Worm (Caenorhabditis elegans) whole organism, L4 larva: ENCODE data around the gene F28H7.3.

Experiments used
- T26A8.4 ChIP-seq: fragments of 200-800 bp; sonication (Bioruptor generic); IDR thresholded peaks from 2 replicates; pipeline ENCODE4 v1.3.6; 2022; ENCODE audit warnings: missing genetic modification characterization, missing compliant biosample characterization
- ZK337.2 ChIP-seq: fragments of 200-800 bp; sonication (Bioruptor generic); IDR thresholded peaks from 2 replicates; pipeline ENCODE4 v1.3.6; 2022; ENCODE audit warnings: missing genetic modification reagents, missing genetic modification characterization, missing compliant biosample characterization
- aha-1 ChIP-seq: fragments of 150-350 bp; peaks from one replicate; lab custom pipeline; 2014; ENCODE audit warnings: missing biosample characterization, missing genetic modification characterization
- aly-2 ChIP-seq: sonication (generic microtip); optimal IDR thresholded peaks from 2 replicates; lab custom pipeline; 2018; ENCODE audit warnings: missing biosample characterization, missing genetic modification characterization
- attf-4 ChIP-seq: sonication (generic microtip); optimal IDR thresholded peaks from 3 replicates; lab custom pipeline; 2017; ENCODE audit warnings: missing biosample characterization, missing genetic modification characterization
- ceh-20 ChIP-seq: fragments of 200-800 bp; sonication (Bioruptor generic); IDR thresholded peaks from 2 replicates; pipeline ENCODE4 v1.3.6; 2022; ENCODE audit warnings: missing genetic modification reagents, missing genetic modification characterization, missing compliant biosample characterization
- ceh-82 ChIP-seq: sonication (generic microtip); optimal IDR thresholded peaks from 2 replicates; lab custom pipeline; 2017; ENCODE audit warnings: missing biosample characterization, missing genetic modification characterization
- daf-16 ChIP-seq, 3 experiments: sonication (generic microtip); optimal IDR thresholded peaks; 2 replicates each; lab custom pipeline; 2016 to 2017; ENCODE audit warnings: missing genetic modification characterization in 3 of 3, missing genetic modification reagents in 3 of 3, mild to moderate bottlenecking in 2 of 3, missing compliant biosample characterization in 2 of 3, missing biosample characterization in 1 of 3, moderate library complexity in 1 of 3
- dmd-6 ChIP-seq: fragments of 200-800 bp; sonication (Bioruptor generic); IDR thresholded peaks from 2 replicates; pipeline ENCODE4 v1.3.6; 2022; ENCODE audit warnings: missing genetic modification reagents, missing genetic modification characterization, missing compliant biosample characterization
- dmd-9 ChIP-seq: fragments of 200-800 bp; sonication (Bioruptor generic); IDR thresholded peaks from 2 replicates; pipeline ENCODE4 v1.3.6; 2022; ENCODE audit warnings: missing genetic modification reagents, missing genetic modification characterization, missing compliant biosample characterization
- dve-1 ChIP-seq: sonication (generic microtip); optimal IDR thresholded peaks from 2 replicates; lab custom pipeline; 2017; ENCODE audit warnings: antibody characterized with exemption, mild to moderate bottlenecking, missing genetic modification characterization, missing compliant biosample characterization; ENCODE audit not compliant: insufficient read depth
- hlh-11 ChIP-seq: fragments of 200-800 bp; sonication (Bioruptor generic); optimal IDR thresholded peaks from 2 replicates; lab custom pipeline; 2018; ENCODE audit warnings: mild to moderate bottlenecking, missing genetic modification characterization, missing compliant biosample characterization
- hlh-30 ChIP-seq: sonication (generic microtip); optimal IDR thresholded peaks from 2 replicates; lab custom pipeline; 2017; ENCODE audit warnings: antibody characterized with exemption, mild to moderate bottlenecking, missing genetic modification characterization, missing compliant biosample characterization; ENCODE audit not compliant: insufficient read depth
- lim-7 ChIP-seq: fragments of 200-800 bp; sonication (Bioruptor generic); IDR thresholded peaks from 2 replicates; pipeline ENCODE4 v1.3.6; 2022; ENCODE audit warnings: missing genetic modification characterization, missing compliant biosample characterization
- lin-13 ChIP-seq: fragments of 150-350 bp; optimal IDR thresholded peaks from 2 replicates; lab custom pipeline; 2014; ENCODE audit warnings: missing biosample characterization, missing genetic modification reagents, missing genetic modification characterization
- lin-29 ChIP-seq: fragments of 200-800 bp; sonication (Bioruptor generic); IDR thresholded peaks from 2 replicates; pipeline ENCODE4 v1.3.6; 2022; ENCODE audit warnings: missing genetic modification reagents, missing genetic modification characterization, missing compliant biosample characterization
- lin-38 ChIP-seq: fragments of 200-800 bp; sonication (Bioruptor generic); IDR thresholded peaks from 2 replicates; pipeline ENCODE4 v1.3.6; 2022; ENCODE audit warnings: missing genetic modification reagents, missing genetic modification characterization, missing compliant biosample characterization
- mdl-1 ChIP-seq, 2 experiments: fragments of 150-350 bp in 1 of 2; sonication (generic microtip) in 1 of 2; optimal IDR thresholded peaks; 2 replicates each; lab custom pipeline; 2014 to 2017; ENCODE audit warnings: missing biosample characterization in 2 of 2, missing genetic modification characterization in 2 of 2
- mdt-29 ChIP-seq: fragments of 200-800 bp; sonication (Bioruptor generic); IDR thresholded peaks from 2 replicates; pipeline ENCODE4 v1.3.6; 2022; ENCODE audit warnings: missing genetic modification reagents, missing genetic modification characterization, missing compliant biosample characterization
- mes-2 ChIP-seq: sonication (generic microtip); optimal IDR thresholded peaks from 2 replicates; lab custom pipeline; 2016; ENCODE audit warnings: missing genotype, mild to moderate bottlenecking, missing genetic modification characterization, missing compliant biosample characterization; ENCODE audit not compliant: poor library complexity, severe bottlenecking
- mxl-2 ChIP-seq: fragments of 200-800 bp; sonication (Bioruptor generic); conservative IDR thresholded peaks from 2 replicates; pipeline ENCODE4 v1.3.6; 2022; ENCODE audit warnings: missing genetic modification reagents, missing genetic modification characterization, missing compliant biosample characterization
- nhr-102 ChIP-seq: sonication (generic microtip); optimal IDR thresholded peaks from 2 replicates; lab custom pipeline; 2016; ENCODE audit warnings: mild to moderate bottlenecking, missing genetic modification characterization, moderate library complexity, missing compliant biosample characterization
- nhr-11 ChIP-seq: fragments of 150-350 bp; optimal IDR thresholded peaks from 2 replicates; lab custom pipeline; 2014; ENCODE audit warnings: missing biosample characterization, missing genetic modification characterization
- nhr-28 ChIP-seq: fragments of 150-350 bp; optimal IDR thresholded peaks from 2 replicates; lab custom pipeline; 2014; ENCODE audit warnings: missing biosample characterization, missing genetic modification characterization
- nhr-41 ChIP-seq: fragments of 200-800 bp; sonication (Bioruptor generic); IDR thresholded peaks from 2 replicates; pipeline ENCODE4 v1.3.6; 2022; ENCODE audit warnings: missing genetic modification reagents, missing genetic modification characterization, missing compliant biosample characterization
- nhr-48 ChIP-seq: sonication (generic microtip); optimal IDR thresholded peaks from 2 replicates; lab custom pipeline; 2016; ENCODE audit warnings: mild to moderate bottlenecking, missing genetic modification characterization, missing compliant biosample characterization
- nhr-77 ChIP-seq: fragments of 150-350 bp; optimal IDR thresholded peaks from 2 replicates; lab custom pipeline; 2014; ENCODE audit warnings: missing biosample characterization, missing genetic modification characterization
- pqm-1 ChIP-seq: sonication (generic microtip); optimal IDR thresholded peaks from 2 replicates; lab custom pipeline; 2017; ENCODE audit warnings: missing biosample characterization, missing genetic modification characterization
- tra-1 ChIP-seq: fragments of 200-800 bp; sonication (Bioruptor generic); IDR thresholded peaks from 2 replicates; pipeline ENCODE4 v1.3.6; 2022; ENCODE audit warnings: missing genetic modification reagents, missing genetic modification characterization, missing compliant biosample characterization
- unc-39 ChIP-seq: sonication (generic microtip); optimal IDR thresholded peaks from 2 replicates; lab custom pipeline; 2017; ENCODE audit warnings: missing biosample characterization, missing genetic modification characterization
- unc-62 ChIP-seq, 3 experiments: fragments of 150-350 bp in 1 of 3; sonication (generic microtip); optimal IDR thresholded peaks in 2 of 3; peaks in 1 of 3; 1 replicate in 1 of 3; 2 replicates in 2 of 3; lab custom pipeline; 2014 to 2017; ENCODE audit warnings: missing biosample characterization in 3 of 3, missing genetic modification characterization in 3 of 3, missing genetic modification reagents in 3 of 3, missing genotype in 1 of 3
- zfp-3 ChIP-seq: fragments of 200-800 bp; sonication (Bioruptor generic); conservative IDR thresholded peaks from 2 replicates; pipeline ENCODE4 v1.3.6; 2022; ENCODE audit warnings: missing genetic modification reagents, missing genetic modification characterization, missing compliant biosample characterization
- ztf-11 ChIP-seq: fragments of 150-350 bp; optimal IDR thresholded peaks from 2 replicates; lab custom pipeline; 2014; ENCODE audit warnings: missing biosample characterization, missing genetic modification characterization

Gene F28H7.3

DNA sequence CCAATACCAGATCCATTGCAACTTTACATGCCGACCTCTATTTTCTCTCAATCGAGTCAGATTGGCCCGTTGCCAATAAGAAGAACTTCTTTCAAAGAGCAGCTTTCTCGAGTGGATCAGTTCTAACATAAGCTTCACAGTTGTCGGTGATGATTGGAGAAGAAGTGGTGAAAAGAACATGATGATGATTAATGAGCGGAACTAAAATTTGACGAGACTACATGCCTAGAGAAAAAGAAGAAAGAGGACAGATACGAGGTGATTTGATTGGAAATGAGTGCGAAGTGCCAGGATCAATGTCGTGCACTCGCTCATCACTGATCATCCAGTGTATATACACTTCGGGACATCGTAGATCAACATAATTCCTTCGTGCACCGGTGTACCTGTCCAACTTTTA lies 22.9 kb downstream of the F28H7.3 start:
- TF ChIP-seq mes-2 (tag; lab: Kevin White, UChicago), result peak; percentile 18
- TF ChIP-seq nhr-28 (tag; lab: Kevin White, UChicago), result peak; percentile 79
- TF ChIP-seq ZK337.2 (GFP tag; lab: Robert Waterston, UW), result 0 out of 2 replicates have a peak, but pooled peaks have one; percentile 29
- peak in 1 of 2 experiments; percentile 89 for TF ChIP-seq daf-16 (GFP tag; optimal IDR thresholded peaks at IDR 0.05; lab: Kevin White, UChicago)
- TF ChIP-seq daf-16 (tag; optimal IDR thresholded peaks at IDR 0.05; lab: Kevin White, UChicago), result no peak
- TF ChIP-seq hlh-30 (tag; lab: Kevin White, UChicago), result peak; percentile 6
- TF ChIP-seq hlh-11 (tag; lab: Kevin White, UChicago), result peak; percentile 67
- peak in 1 of 2 experiments; percentile 99 for TF ChIP-seq unc-62 (GFP tag; optimal IDR thresholded peaks at IDR 0.05 in 1 of 2; lab: Kevin White, UChicago)
- TF ChIP-seq unc-62 (tag; optimal IDR thresholded peaks at IDR 0.05; lab: Kevin White, UChicago), result no peak
- peak; percentile 93 for TF ChIP-seq nhr-11 (tag; lab: Kevin White, UChicago)
- no peak for TF ChIP-seq aly-2 (tag; lab: Kevin White, UChicago)
- no peak for TF ChIP-seq lim-7 (GFP tag; lab: Robert Waterston, UW)
- TF ChIP-seq ceh-82 (tag; lab: Kevin White, UChicago), result no peak
- TF ChIP-seq ceh-20 (GFP tag; lab: Robert Waterston, UW), result peak; percentile 87

DNA sequence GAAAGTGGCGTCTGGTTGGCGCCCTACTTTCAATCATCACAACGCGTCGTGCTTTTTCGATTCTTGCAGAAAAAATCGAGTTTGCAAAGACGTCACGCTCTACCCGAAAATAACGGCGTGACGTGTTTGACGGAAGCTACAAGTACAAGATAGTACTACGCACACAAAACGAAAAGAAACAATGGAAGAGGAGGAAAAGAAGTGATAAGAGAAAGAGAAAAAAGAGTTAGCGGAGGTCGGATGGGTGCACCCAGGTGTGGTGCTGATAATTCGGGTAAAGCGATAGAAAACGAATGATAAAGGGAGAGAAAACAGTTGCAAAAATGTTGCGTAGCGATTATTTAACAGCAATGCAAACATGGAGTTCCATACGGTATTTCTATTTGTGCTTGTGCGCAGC lies 23.9 kb downstream of the F28H7.3 start:
- peak; percentile 78 for TF ChIP-seq dmd-6 (GFP tag; lab: Robert Waterston, UW)
- peak; percentile 74 for TF ChIP-seq hlh-11 (tag; lab: Kevin White, UChicago)
- peak; percentile 38 for TF ChIP-seq nhr-77 (tag; lab: Kevin White, UChicago)
- peak in 1 of 2 experiments; percentile 53 for TF ChIP-seq unc-62 (GFP tag; optimal IDR thresholded peaks at IDR 0.05 in 1 of 2; lab: Kevin White, UChicago)
- no peak for TF ChIP-seq unc-62 (tag; optimal IDR thresholded peaks at IDR 0.05; lab: Kevin White, UChicago)
- TF ChIP-seq pqm-1, result peak; percentile 76
- TF ChIP-seq dve-1 (tag; lab: Kevin White, UChicago), result peak; percentile 35
- peak; percentile 29 for TF ChIP-seq nhr-102 (tag; lab: Kevin White, UChicago)
- no peak for TF ChIP-seq lin-13 (GFP tag; lab: Kevin White, UChicago)
- TF ChIP-seq attf-4 (tag; lab: Kevin White, UChicago), result no peak
- peak in 1 of 2 experiments; percentile 45 for TF ChIP-seq mdl-1 (tag; optimal IDR thresholded peaks at IDR 0.05; lab: Kevin White, UChicago)
- no peak for TF ChIP-seq lin-38 (GFP tag; lab: Robert Waterston, UW)
- TF ChIP-seq daf-16 (GFP tag; optimal IDR thresholded peaks at IDR 0.05; lab: Kevin White, UChicago), result no peak
- peak; percentile 70 for TF ChIP-seq daf-16 (tag; optimal IDR thresholded peaks at IDR 0.05; lab: Kevin White, UChicago)
- 0 out of 2 replicates have a peak, but pooled peaks have one; percentile 23 for TF ChIP-seq tra-1 (GFP tag; lab: Robert Waterston, UW)
- no peak for TF ChIP-seq unc-39 (tag; lab: Kevin White, UChicago)
- no peak for TF ChIP-seq mes-2 (tag; lab: Kevin White, UChicago)
- TF ChIP-seq nhr-48, result peak; percentile 76
- TF ChIP-seq nhr-28 (tag; lab: Kevin White, UChicago), result peak; percentile 97
- peak; percentile 69 for TF ChIP-seq aha-1 (tag; lab: Kevin White, UChicago)
- TF ChIP-seq T26A8.4 (GFP tag; lab: Robert Waterston, UW), result no peak

DNA sequence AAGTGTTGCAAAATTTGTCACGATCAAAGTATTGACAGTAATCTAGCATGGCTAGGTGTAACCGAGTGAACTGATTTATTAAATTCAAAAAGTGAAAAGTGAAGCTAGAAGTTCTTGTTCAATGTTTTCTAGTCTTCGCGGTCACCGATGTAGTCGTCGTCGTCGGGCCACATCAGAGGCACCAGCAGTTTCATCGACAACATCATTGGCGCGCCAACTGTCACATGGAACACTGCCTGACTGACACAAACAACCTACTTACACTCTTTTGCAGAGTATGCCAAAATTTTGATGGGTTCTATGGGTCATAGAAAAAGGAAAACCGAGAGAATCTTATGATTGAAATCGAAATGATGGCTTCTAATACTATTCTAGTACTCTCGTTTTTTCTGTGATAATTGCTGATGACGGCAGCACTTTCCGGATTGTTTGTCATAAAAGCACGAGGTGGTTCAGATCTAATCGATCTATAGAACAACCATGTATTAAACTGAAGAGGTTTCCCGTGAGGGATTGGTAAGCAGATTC lies 25.1 kb downstream of the F28H7.3 start:
- TF ChIP-seq aha-1 (tag; lab: Kevin White, UChicago) (peak; percentile 56), mes-2 (tag; lab: Kevin White, UChicago) (no peak), nhr-28 (tag; lab: Kevin White, UChicago) (peak; percentile 92), dve-1 (tag; lab: Kevin White, UChicago) (peak; percentile 10), hlh-11 (tag; lab: Kevin White, UChicago) (peak; percentile 36), lin-29 (no peak), mdt-29 (GFP tag; lab: Robert Waterston, UW) (no peak), mxl-2 (GFP tag; lab: Robert Waterston, UW) (no peak), hlh-30 (tag; lab: Kevin White, UChicago) (peak; percentile 56), unc-62 (GFP tag; optimal IDR thresholded peaks at IDR 0.05 in 1 of 2; lab: Kevin White, UChicago) (no peak), unc-62 (tag; optimal IDR thresholded peaks at IDR 0.05; lab: Kevin White, UChicago) (no peak), mdl-1 (tag; optimal IDR thresholded peaks at IDR 0.05; lab: Kevin White, UChicago) (peak; percentile 4 to 36), nhr-41 (GFP tag; lab: Robert Waterston, UW) (no peak), zfp-3 (GFP tag; lab: Robert Waterston, UW) (no peak), dmd-6 (GFP tag; lab: Robert Waterston, UW) (peak; percentile 11; the same call in 1 of the 2 replicates), ztf-11 (no peak), T26A8.4 (GFP tag; lab: Robert Waterston, UW) (no peak), daf-16 (GFP tag; optimal IDR thresholded peaks at IDR 0.05; lab: Kevin White, UChicago) (no peak), daf-16 (tag; optimal IDR thresholded peaks at IDR 0.05; lab: Kevin White, UChicago) (peak; percentile 9), dmd-9 (GFP tag; lab: Robert Waterston, UW) (no peak)
- TF ChIP-seq, all 104 proteins: peak for 8
